Fruit fly (Drosophila melanogaster) whole organism, embryonic: ENCODE results near the gene Capa.
A peak's percentile ranks its signal among the peaks of the same experiment; 100 is the strongest.

Source experiments
- Blimp-1 ChIP-seq: fragments of 200-800 bp; sonication (Bioruptor generic); optimal IDR thresholded peaks from 3 replicates; lab custom pipeline; 2018; ENCODE audit warnings: missing biosample characterization, missing genetic modification characterization, mild to moderate bottlenecking, moderate library complexity, missing genetic modification reagents
- CG10147 ChIP-seq: fragments of 200-800 bp; sonication (Bioruptor generic); optimal IDR thresholded peaks from 2 replicates; lab custom pipeline; 2019; ENCODE audit warnings: missing biosample characterization, mild to moderate bottlenecking, missing genetic modification characterization, moderate library complexity
- CG10959 ChIP-seq: fragments of 200-800 bp; sonication (Bioruptor generic); IDR thresholded peaks from 2 replicates; pipeline ENCODE4 v1.3.6; 2022; ENCODE audit warnings: missing biosample characterization, missing genetic modification characterization
- CG12104 ChIP-seq: fragments of 200-800 bp; sonication (Bioruptor generic); optimal IDR thresholded peaks from 3 replicates; lab custom pipeline; 2016; ENCODE audit warnings: missing biosample characterization, missing genetic modification characterization
- CG13287 ChIP-seq: fragments of 200-800 bp; sonication (Bioruptor generic); IDR thresholded peaks from 2 replicates; pipeline ENCODE4 v1.3.6; 2022; ENCODE audit warnings: missing biosample characterization, missing genetic modification characterization; ENCODE audit not compliant: partially characterized antibody
- CG13296 ChIP-seq: fragments of 200-800 bp; sonication (Bioruptor generic); optimal IDR thresholded peaks from 3 replicates; lab custom pipeline; 2018; ENCODE audit warnings: missing biosample characterization, mild to moderate bottlenecking, missing genetic modification characterization
- CG14710 ChIP-seq: fragments of 200-800 bp; sonication (Bioruptor generic); optimal IDR thresholded peaks from 3 replicates; lab custom pipeline; 2019; ENCODE audit warnings: missing biosample characterization, mild to moderate bottlenecking, missing genetic modification characterization, moderate library complexity
- CG1602 ChIP-seq: fragments of 200-800 bp; sonication (Bioruptor generic); optimal IDR thresholded peaks from 3 replicates; lab custom pipeline; 2016; ENCODE audit warnings: missing biosample characterization, missing genetic modification characterization
- CG16815 ChIP-seq: fragments of 200-800 bp; sonication (Bioruptor generic); optimal IDR thresholded peaks from 3 replicates; lab custom pipeline; 2017; ENCODE audit warnings: missing biosample characterization, mild to moderate bottlenecking, missing genetic modification characterization
- CG17568 ChIP-seq: fragments of 200-800 bp; sonication (Bioruptor generic); optimal IDR thresholded peaks from 2 replicates; lab custom pipeline; 2018; ENCODE audit warnings: missing biosample characterization, mild to moderate bottlenecking, missing genetic modification characterization, moderate library complexity
- CG3163 ChIP-seq: fragments of 200-800 bp; sonication (Bioruptor generic); optimal IDR thresholded peaks from 3 replicates; lab custom pipeline; 2016; ENCODE audit warnings: missing biosample characterization, missing genetic modification characterization
- CG34224 ChIP-seq: fragments of 200-800 bp; sonication (Bioruptor generic); IDR thresholded peaks from 3 replicates; pipeline ENCODE4 v1.3.6; 2022; ENCODE audit warnings: missing biosample characterization, missing genetic modification characterization; ENCODE audit not compliant: partially characterized antibody
- CG4360 ChIP-seq: fragments of 200-800 bp; sonication (Bioruptor generic); IDR thresholded peaks from 2 replicates; pipeline ENCODE4 v1.3.6; 2022; ENCODE audit warnings: missing biosample characterization, missing genetic modification characterization
- CG43689 ChIP-seq: fragments of 200-800 bp; sonication (Bioruptor generic); IDR thresholded peaks from 2 replicates; pipeline ENCODE4 v1.3.6; 2022; ENCODE audit warnings: missing biosample characterization, missing genetic modification characterization
- CG6813 ChIP-seq: fragments of 200-800 bp; sonication (Bioruptor generic); optimal IDR thresholded peaks from 2 replicates; lab custom pipeline; 2017; ENCODE audit warnings: missing biosample characterization, missing genetic modification characterization, mild to moderate bottlenecking, moderate library complexity, missing genetic modification reagents
- CG6854 ChIP-seq: fragments of 200-800 bp; sonication (Bioruptor generic); optimal IDR thresholded peaks from 3 replicates; lab custom pipeline; 2017; ENCODE audit warnings: missing biosample characterization, mild to moderate bottlenecking, missing genetic modification characterization
- CG7372 ChIP-seq: fragments of 200-800 bp; sonication (Bioruptor generic); IDR thresholded peaks from 2 replicates; pipeline ENCODE4 v1.3.6; 2022; ENCODE audit warnings: missing biosample characterization, missing genetic modification characterization
- CG7928 ChIP-seq: fragments of 200-800 bp; sonication (Bioruptor generic); optimal IDR thresholded peaks from 2 replicates; lab custom pipeline; 2017; ENCODE audit warnings: missing biosample characterization, mild to moderate bottlenecking, missing genetic modification characterization
- CG7963 ChIP-seq: fragments of 200-800 bp; sonication (Bioruptor generic); IDR thresholded peaks from 3 replicates; pipeline ENCODE4 v1.3.6; 2022; ENCODE audit warnings: missing biosample characterization, missing genetic modification characterization; ENCODE audit not compliant: partially characterized antibody
- CG8089 ChIP-seq: fragments of 200-800 bp; sonication (Bioruptor generic); optimal IDR thresholded peaks from 3 replicates; lab custom pipeline; 2016; ENCODE audit warnings: missing biosample characterization, missing genetic modification characterization
- CG9817 ChIP-seq: fragments of 200-800 bp; sonication (Bioruptor generic); optimal IDR thresholded peaks from 2 replicates; lab custom pipeline; 2018; ENCODE audit warnings: missing biosample characterization, mild to moderate bottlenecking, missing genetic modification characterization, moderate library complexity
- CG9932 ChIP-seq: fragments of 200-800 bp; sonication (Bioruptor generic); IDR thresholded peaks from 2 replicates; pipeline ENCODE4 v1.3.6; 2022; ENCODE audit warnings: missing biosample characterization, missing genetic modification characterization
- Camta ChIP-seq: fragments of 200-800 bp; sonication (Bioruptor generic); optimal IDR thresholded peaks from 2 replicates; lab custom pipeline; 2016; ENCODE audit warnings: missing biosample characterization, missing genetic modification characterization
- CkIIα-i1 ChIP-seq: fragments of 200-800 bp; sonication (Bioruptor generic); IDR thresholded peaks from 2 replicates; pipeline ENCODE4 v1.3.6; 2022; ENCODE audit warnings: missing biosample characterization, missing genetic modification characterization
- CrebB ChIP-seq: fragments of 200-800 bp; sonication (Bioruptor generic); optimal IDR thresholded peaks from 3 replicates; lab custom pipeline; 2018; ENCODE audit warnings: missing biosample characterization, mild to moderate bottlenecking, missing genetic modification characterization
- D19B ChIP-seq: fragments of 200-800 bp; sonication (Bioruptor generic); optimal IDR thresholded peaks from 2 replicates; lab custom pipeline; 2017; ENCODE audit warnings: missing biosample characterization, mild to moderate bottlenecking, missing genetic modification characterization
- Dek ChIP-seq: fragments of 200-800 bp; sonication (Bioruptor generic); optimal IDR thresholded peaks from 3 replicates; lab custom pipeline; 2019; ENCODE audit warnings: missing biosample characterization, mild to moderate bottlenecking, missing genetic modification characterization, moderate library complexity
- Gsc ChIP-seq: fragments of 200-800 bp; sonication (Bioruptor generic); IDR thresholded peaks from 2 replicates; pipeline ENCODE4 v1.3.6; 2022; ENCODE audit warnings: missing biosample characterization, missing genetic modification characterization
- HmgD ChIP-seq: fragments of 200-800 bp; sonication (Bioruptor generic); optimal IDR thresholded peaks from 3 replicates; lab custom pipeline; 2016; ENCODE audit warnings: missing biosample characterization, missing genetic modification characterization
- Mes4 ChIP-seq: fragments of 200-800 bp; sonication (Bioruptor generic); optimal IDR thresholded peaks from 2 replicates; lab custom pipeline; 2016; ENCODE audit warnings: missing biosample characterization, missing genetic modification characterization
- NfI ChIP-seq: fragments of 200-800 bp; sonication (Bioruptor generic); optimal IDR thresholded peaks from 3 replicates; lab custom pipeline; 2018; ENCODE audit warnings: missing biosample characterization, mild to moderate bottlenecking, missing genetic modification characterization, moderate library complexity
- Scr ChIP-seq: fragments of 200-800 bp; sonication (Bioruptor generic); IDR thresholded peaks from 2 replicates; pipeline ENCODE4 v1.3.6; 2022; ENCODE audit warnings: missing biosample characterization, missing genetic modification characterization; ENCODE audit not compliant: partially characterized antibody
- Taf1 ChIP-seq: fragments of 200-800 bp; sonication (Bioruptor generic); IDR thresholded peaks from 2 replicates; pipeline ENCODE4 v1.3.6; 2022; ENCODE audit warnings: missing biosample characterization, missing genetic modification characterization
- Usf ChIP-seq: fragments of 200-800 bp; sonication (Bioruptor generic); optimal IDR thresholded peaks from 2 replicates; lab custom pipeline; 2017; ENCODE audit warnings: missing genotype, missing biosample characterization, missing genetic modification characterization
- br ChIP-seq: fragments of >200 bp; optimal IDR thresholded peaks from 2 replicates; lab custom pipeline; 2017
- cg ChIP-seq: fragments of 200-800 bp; sonication (Bioruptor generic); optimal IDR thresholded peaks from 3 replicates; lab custom pipeline; 2019; ENCODE audit warnings: missing biosample characterization, mild to moderate bottlenecking, missing genetic modification characterization, moderate library complexity
- crol ChIP-seq: fragments of 200-800 bp; sonication (Bioruptor generic); IDR thresholded peaks from 2 replicates; pipeline ENCODE4 v1.3.6; 2022; ENCODE audit warnings: missing biosample characterization, missing genetic modification characterization
- fu2 ChIP-seq: fragments of 200-800 bp; sonication (Bioruptor generic); optimal IDR thresholded peaks from 2 replicates; lab custom pipeline; 2016; ENCODE audit warnings: missing biosample characterization, missing genetic modification characterization
- gem ChIP-seq: fragments of 200-800 bp; sonication (Bioruptor generic); optimal IDR thresholded peaks from 2 replicates; lab custom pipeline; 2019; ENCODE audit warnings: missing biosample characterization, mild to moderate bottlenecking, missing genetic modification characterization, moderate library complexity
- ind ChIP-seq: fragments of 200-800 bp; sonication (Bioruptor generic); optimal IDR thresholded peaks from 3 replicates; lab custom pipeline; 2016; ENCODE audit warnings: missing biosample characterization, missing genetic modification characterization
- mirr ChIP-seq: fragments of 200-800 bp; sonication (Bioruptor generic); optimal IDR thresholded peaks from 3 replicates; lab custom pipeline; 2018; ENCODE audit warnings: missing biosample characterization, mild to moderate bottlenecking, missing genetic modification characterization
- nau ChIP-seq: fragments of 200-800 bp; sonication (Bioruptor generic); optimal IDR thresholded peaks from 3 replicates; lab custom pipeline; 2017; ENCODE audit warnings: missing biosample characterization, mild to moderate bottlenecking, missing genetic modification characterization, missing genetic modification reagents
- odd ChIP-seq: fragments of 200-800 bp; sonication (Bioruptor generic); optimal IDR thresholded peaks from 2 replicates; lab custom pipeline; 2017; ENCODE audit warnings: missing biosample characterization, mild to moderate bottlenecking, missing genetic modification characterization
- rib ChIP-seq: fragments of 200-800 bp; sonication (Bioruptor generic); IDR thresholded peaks from 2 replicates; pipeline ENCODE4 v1.3.6; 2022; ENCODE audit warnings: missing biosample characterization, missing genetic modification characterization
- salm ChIP-seq: fragments of 200-800 bp; sonication (Bioruptor generic); optimal IDR thresholded peaks from 2 replicates; lab custom pipeline; 2018; ENCODE audit warnings: missing biosample characterization, mild to moderate bottlenecking, missing genetic modification characterization
- schlank ChIP-seq: fragments of 200-800 bp; sonication (Bioruptor generic); optimal IDR thresholded peaks from 2 replicates; lab custom pipeline; 2018; ENCODE audit warnings: missing biosample characterization, mild to moderate bottlenecking, missing genetic modification characterization
- sisA ChIP-seq: fragments of 200-800 bp; sonication (Bioruptor generic); IDR thresholded peaks from 2 replicates; pipeline ENCODE4 v1.3.6; 2022; ENCODE audit warnings: missing biosample characterization, missing genetic modification characterization
- sug ChIP-seq: fragments of 200-800 bp; optimal IDR thresholded peaks from 2 replicates; lab custom pipeline; 2019; ENCODE audit warnings: missing biosample characterization, mild to moderate bottlenecking, missing genetic modification characterization, moderate library complexity
- unc-4 ChIP-seq: fragments of 200-800 bp; sonication (Bioruptor generic); IDR thresholded peaks from 2 replicates; pipeline ENCODE4 v1.3.6; 2022; ENCODE audit warnings: missing biosample characterization, missing genetic modification characterization; ENCODE audit not compliant: partially characterized antibody
- wdn ChIP-seq: fragments of 200-800 bp; sonication (Bioruptor generic); IDR thresholded peaks from 2 replicates; pipeline ENCODE4 v1.3.6; 2022; ENCODE audit warnings: missing biosample characterization, missing genetic modification characterization
- zen ChIP-seq: fragments of 200-800 bp; sonication (Bioruptor generic); optimal IDR thresholded peaks from 3 replicates; lab custom pipeline; 2018; ENCODE audit warnings: missing biosample characterization, mild to moderate bottlenecking, missing genetic modification characterization, moderate library complexity

Capa gene

dm6 chr3R:29903775-29904356 is 10.3 kb downstream of the Capa start, which contains the start of gene CG15517 (continued):
- peak; percentile 62 for TF ChIP-seq Dek (tag; lab: Kevin White, UChicago)
- no peak for TF ChIP-seq CG7963 (GFP tag; lab: Robert Waterston, UW)
- no peak for TF ChIP-seq Taf1 (GFP tag; lab: Robert Waterston, UW)
- TF ChIP-seq CG7372 (GFP tag; lab: Robert Waterston, UW): peak; percentile 45; the same call in 1 of the 2 replicates
- TF ChIP-seq CG13287 (GFP tag; lab: Robert Waterston, UW): peak; percentile 8; the same call in 1 of the 2 replicates
- no peak for TF ChIP-seq CG16815 (GFP tag; lab: Kevin White, UChicago)
- peak; percentile 35 for TF ChIP-seq zen
- TF ChIP-seq CG34224 (GFP tag; lab: Robert Waterston, UW): no peak
- TF ChIP-seq NfI (GFP tag; lab: Kevin White, UChicago): no peak
- no peak for TF ChIP-seq fu2 (GFP tag; lab: Kevin White, UChicago)
- TF ChIP-seq Gsc (GFP tag; lab: Robert Waterston, UW): no peak
- TF ChIP-seq nau (GFP tag; lab: Kevin White, UChicago): no peak
- TF ChIP-seq Blimp-1 (GFP tag; lab: Kevin White, UChicago): peak; percentile 6
- no peak for TF ChIP-seq D19B (GFP tag; lab: Kevin White, UChicago)
- peak; percentile 26 for TF ChIP-seq gem (tag; lab: Kevin White, UChicago)
- TF ChIP-seq CG10959 (GFP tag; lab: Robert Waterston, UW): no peak
- TF ChIP-seq br (lab: Kevin White, UChicago): no peak
- TF ChIP-seq ind (GFP tag; lab: Kevin White, UChicago): no peak
- TF ChIP-seq crol (GFP tag; lab: Robert Waterston, UW): no peak
- no peak for TF ChIP-seq unc-4 (GFP tag; lab: Robert Waterston, UW)
- TF ChIP-seq Usf: no peak
- TF ChIP-seq HmgD (GFP tag; lab: Kevin White, UChicago): no peak
- no peak for TF ChIP-seq sisA (GFP tag; lab: Robert Waterston, UW)
- TF ChIP-seq CG10147 (GFP tag; lab: Kevin White, UChicago): no peak
- no peak for TF ChIP-seq wdn
- TF ChIP-seq Camta (GFP tag; lab: Kevin White, UChicago): no peak
- no peak for TF ChIP-seq CG43689 (GFP tag; lab: Robert Waterston, UW)
- no peak for TF ChIP-seq CG17568 (GFP tag; lab: Kevin White, UChicago)
- TF ChIP-seq Scr (GFP tag; lab: Robert Waterston, UW): no peak
- TF ChIP-seq CG14710: peak; percentile 19
- peak; percentile 2 for TF ChIP-seq cg (GFP tag; lab: Kevin White, UChicago)
- TF ChIP-seq rib (GFP tag; lab: Robert Waterston, UW): no peak
- TF ChIP-seq CG8089 (GFP tag; lab: Kevin White, UChicago): no peak
- no peak for TF ChIP-seq CrebB (tag; lab: Kevin White, UChicago)
- TF ChIP-seq CG1602 (GFP tag; lab: Kevin White, UChicago): no peak
- no peak for TF ChIP-seq CG3163
- peak; percentile 12 for TF ChIP-seq sug (tag; lab: Kevin White, UChicago)
- TF ChIP-seq odd (GFP tag; lab: Kevin White, UChicago): no peak
- TF ChIP-seq CG13296 (GFP tag; lab: Kevin White, UChicago): no peak
- TF ChIP-seq CG4360: no peak
- no peak for TF ChIP-seq mirr (GFP tag; lab: Kevin White, UChicago)
- TF ChIP-seq CG12104 (GFP tag; lab: Kevin White, UChicago): no peak
- peak; percentile 54 for TF ChIP-seq CG9932 (GFP tag; lab: Robert Waterston, UW)
- TF ChIP-seq CkIIα-i1 (GFP tag; lab: Robert Waterston, UW): no peak
- TF ChIP-seq Mes4 (GFP tag; lab: Kevin White, UChicago): no peak
- no peak for TF ChIP-seq CG7928 (GFP tag; lab: Kevin White, UChicago)
- TF ChIP-seq CG9817: peak; percentile 32
- no peak for TF ChIP-seq salm (tag; lab: Kevin White, UChicago)
- TF ChIP-seq CG6813 (GFP tag; lab: Kevin White, UChicago): no peak
- no peak for TF ChIP-seq CG6854 (GFP tag; lab: Kevin White, UChicago)
- TF ChIP-seq schlank: no peak
